Worm (Caenorhabditis elegans): Measurements from ENCODE around the gene srg-23.

DNA sequence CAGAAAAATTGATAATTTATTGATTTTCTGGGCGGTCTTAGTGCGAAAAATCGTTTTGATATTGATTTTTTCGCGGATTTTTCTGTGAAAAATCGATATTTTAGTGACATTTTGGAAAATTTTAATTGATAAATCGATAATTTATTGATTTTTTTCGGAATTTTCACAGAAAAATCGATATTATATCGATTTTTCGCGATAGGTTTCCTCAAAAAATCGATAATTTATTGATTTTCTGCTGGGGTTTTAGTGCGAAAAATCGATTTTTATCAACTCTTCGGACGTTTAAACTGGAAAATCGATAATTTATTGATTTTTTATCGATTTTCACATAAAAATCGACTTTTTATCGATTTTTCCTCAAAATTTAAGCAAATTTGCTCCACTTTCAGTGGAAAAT, 28.5 kb downstream of the srg-23 start:
- TF ChIP-seq ama-1 (optimal IDR thresholded peaks at IDR 0.05) (no peak), flt-1 (GFP tag; IDR thresholded peaks at IDR 0.05) (no peak), ceh-36 (tag; optimal IDR thresholded peaks at IDR 0.05) (no peak)

Measured in whole organism, early embryonic.